Fruit fly (Drosophila melanogaster): ENCODE measurements around the gene CG13078.

The CG13078 gene

DNA sequence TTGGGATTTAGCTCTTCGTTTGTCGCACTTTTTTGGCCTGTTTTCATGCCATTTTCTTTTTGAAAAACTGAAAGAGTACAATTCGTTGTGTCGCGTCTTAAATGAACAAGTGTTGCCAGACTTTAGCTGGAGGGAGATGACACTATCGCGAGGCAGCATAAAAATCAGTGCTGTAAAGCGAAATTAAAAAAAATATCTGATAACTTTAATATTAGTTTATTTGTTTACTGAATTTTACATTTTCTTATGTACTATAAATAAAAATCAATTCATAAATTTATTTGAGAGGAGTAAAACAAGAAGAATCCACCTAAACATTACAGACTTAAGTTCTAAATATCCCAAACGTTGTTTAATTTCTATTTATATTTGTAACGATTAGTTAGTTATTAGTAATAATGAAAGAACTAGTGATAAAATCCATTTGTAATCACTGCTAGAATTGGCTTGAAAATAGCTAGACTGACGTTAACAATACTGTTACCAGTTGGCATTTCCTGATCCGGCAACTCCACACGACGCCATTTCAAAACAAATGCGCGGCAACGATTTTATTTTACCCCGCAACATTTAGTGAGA lies 13.5 kb downstream of the CG13078 start, which contains the start of the genes spi and msb1l (continued):
- TF ChIP-seq tna (GFP tag; IDR thresholded peaks at IDR 0.05; ENCODE audit: partially characterized antibody) (no peak), CG8478 (optimal IDR thresholded peaks at IDR 0.05) (no peak), CG15073 (GFP tag; optimal IDR thresholded peaks at IDR 0.05) (no peak), CG2712 (tag; optimal IDR thresholded peaks at IDR 0.05) (peak; percentile 66), CG3163 (GFP tag; optimal IDR thresholded peaks at IDR 0.05) (no peak), CG4424 (GFP tag; optimal IDR thresholded peaks at IDR 0.05) (peak; percentile 65), HLHmδ (GFP tag; optimal IDR thresholded peaks at IDR 0.05) (no peak), cg (GFP tag; optimal IDR thresholded peaks at IDR 0.05) (no peak), Taf1 (GFP tag; IDR thresholded peaks at IDR 0.05) (no peak), ken (GFP tag; IDR thresholded peaks at IDR 0.05) (no peak; the same call in 2 of the 3 replicates)

DNA sequence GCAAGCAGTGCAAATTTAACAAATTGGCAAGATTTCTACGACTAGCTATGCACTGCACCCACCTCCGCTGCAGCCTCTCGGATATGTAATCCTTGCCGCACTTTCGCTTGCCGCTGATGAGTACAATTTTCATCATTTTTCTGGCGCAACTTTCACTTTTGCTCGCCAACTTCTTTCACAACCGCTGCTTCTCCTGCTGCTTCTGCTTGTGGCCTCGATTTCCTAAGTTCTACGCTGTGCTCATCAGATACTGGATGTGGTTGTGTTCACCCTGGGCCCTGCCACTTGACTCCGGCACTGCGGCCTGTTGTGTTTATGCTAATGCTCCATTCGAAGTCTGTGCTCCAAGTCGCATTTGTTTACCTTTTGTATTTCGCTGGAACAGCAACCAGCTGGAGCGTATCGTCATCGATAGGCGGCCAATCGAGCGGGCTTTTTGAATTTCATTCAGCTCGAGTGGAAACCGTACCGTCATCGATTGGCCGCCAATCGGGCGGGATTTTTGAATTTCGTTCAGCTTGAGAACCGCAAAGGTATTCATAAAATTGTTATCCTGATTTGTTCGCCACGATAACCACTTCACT lies 16.4 kb downstream of the CG13078 start, which contains the start of gene Pmvk:
Gene Pmvk, minus strand, starts transcription at position 357 of the 584 bp plus-strand sequence.
- TF ChIP-seq MESR4 (GFP tag; optimal IDR thresholded peaks at IDR 0.05) (peak; percentile 52), Blimp-1 (GFP tag; optimal IDR thresholded peaks at IDR 0.05) (peak; percentile 98), BEAF-32 (GFP tag; optimal IDR thresholded peaks at IDR 0.05) (peak; percentile 50), CG30020 (tag; optimal IDR thresholded peaks at IDR 0.05) (no peak), hth (optimal IDR thresholded peaks at IDR 0.05) (no peak), CG7963 (GFP tag; IDR thresholded peaks at IDR 0.05; ENCODE audit: partially characterized antibody) (peak; percentile 94), CG6689 (GFP tag; IDR thresholded peaks at IDR 0.05) (no peak), CG2889 (GFP tag; IDR thresholded peaks at IDR 0.05) (no peak), tio (GFP tag; optimal IDR thresholded peaks at IDR 0.05) (no peak), amos (GFP tag; IDR thresholded peaks at IDR 0.05; ENCODE audit: partially characterized antibody) (peak; percentile 77; the same call in 1 of the 2 replicates), hb (GFP tag; IDR thresholded peaks at IDR 0.05; ENCODE audit: partially characterized antibody) (peak; percentile 85; the same call in 2 of the 3 replicates), CG15514 (GFP tag; optimal IDR thresholded peaks at IDR 0.05) (peak; percentile 88), bbx (GFP tag; IDR thresholded peaks at IDR 0.05; ENCODE audit: partially characterized antibody) (peak; percentile 94), ci (GFP tag; IDR thresholded peaks at IDR 0.05) (peak; percentile 39; the same call in 1 of the 3 replicates), unc-4 (GFP tag; IDR thresholded peaks at IDR 0.05; ENCODE audit: partially characterized antibody) (peak; percentile 67), CG8478 (optimal IDR thresholded peaks at IDR 0.05) (no peak), CG31441 (GFP tag; IDR thresholded peaks at IDR 0.05) (no peak), pita (GFP tag; optimal IDR thresholded peaks at IDR 0.05) (no peak), eve (GFP tag; optimal IDR thresholded peaks at IDR 0.05) (no peak), CG8924 (tag; optimal IDR thresholded peaks at IDR 0.05) (no peak), fd64A (GFP tag; optimal IDR thresholded peaks at IDR 0.05) (no peak), dpn (GFP tag; optimal IDR thresholded peaks at IDR 0.05) (no peak), CG4617 (GFP tag; optimal IDR thresholded peaks at IDR 0.05; ENCODE audit: borderline replicate concordance) (no peak), Rfx (GFP tag; IDR thresholded peaks at IDR 0.05) (no peak), so (GFP tag; IDR thresholded peaks at IDR 0.05) (no peak), Dek (tag; optimal IDR thresholded peaks at IDR 0.05) (no peak), sna (GFP tag; IDR thresholded peaks at IDR 0.05; ENCODE audit: partially characterized antibody) (peak; percentile 83), Ssrp (tag; optimal IDR thresholded peaks at IDR 0.05) (no peak), CG3995 (GFP tag; optimal IDR thresholded peaks at IDR 0.05) (no peak), klu (GFP tag; IDR thresholded peaks at IDR 0.05) (no peak), chm (GFP tag; IDR thresholded peaks at IDR 0.05) (no peak), CG14014 (GFP tag; IDR thresholded peaks at IDR 0.05) (no peak), CG34224 (GFP tag; IDR thresholded peaks at IDR 0.05; ENCODE audit: partially characterized antibody) (peak; percentile 88), Nf-YC (tag; optimal IDR thresholded peaks at IDR 0.05) (no peak), ssp (GFP tag; IDR thresholded peaks at IDR 0.05) (no peak), crol (GFP tag; IDR thresholded peaks at IDR 0.05) (no peak), CG18619 (GFP tag; optimal IDR thresholded peaks at IDR 0.05) (no peak), Atf-2 (GFP tag; optimal IDR thresholded peaks at IDR 0.05) (no peak), ro (GFP tag; IDR thresholded peaks at IDR 0.05) (no peak)
